Worm (Caenorhabditis elegans) whole organism, young adult: Measurements from ENCODE around the gene F13A2.9.

ENCODE experiments used
- Y67H2A.10 ChIP-seq: fragments of 200-800 bp; sonication (Bioruptor generic); conservative IDR thresholded peaks from 2 replicates; pipeline ENCODE4 v1.3.6; 2022; ENCODE audit warnings: missing genetic modification reagents, missing genetic modification characterization, missing compliant biosample characterization
- egl-18 ChIP-seq: fragments of 200-800 bp; sonication (Bioruptor generic); IDR thresholded peaks from 2 replicates; pipeline ENCODE4 v1.3.6; 2022; ENCODE audit warnings: missing genetic modification reagents, missing genetic modification characterization, missing compliant biosample characterization
- hlh-26 ChIP-seq: fragments of 200-800 bp; sonication (Bioruptor generic); conservative IDR thresholded peaks from 2 replicates; pipeline ENCODE4 v1.3.6; 2022; ENCODE audit warnings: missing genetic modification reagents, missing genetic modification characterization, missing compliant biosample characterization
- mes-4 ChIP-seq: sonication (generic microtip); optimal IDR thresholded peaks from 2 replicates; lab custom pipeline; 2016; ENCODE audit warnings: missing genotype, missing genetic modification characterization, missing compliant biosample characterization
- snpc-1.1 ChIP-seq: sonication (generic microtip); optimal IDR thresholded peaks from 2 replicates; lab custom pipeline; 2017; ENCODE audit warnings: missing genetic modification characterization, mild to moderate bottlenecking, missing compliant biosample characterization, antibody characterized with exemption, moderate library complexity, missing genotype, missing genetic modification reagents; ENCODE audit not compliant: insufficient read depth
- snpc-4 ChIP-seq, 5 experiments: fragments of 150-350 bp in 1 of 5; sonication (generic microtip) in 4 of 5; optimal IDR thresholded peaks; 2 replicates each; lab custom pipeline; 2014 to 2018; ENCODE audit warnings: missing genetic modification characterization in 5 of 5, missing biosample characterization in 3 of 5, antibody characterized with exemption in 2 of 5, mild to moderate bottlenecking in 2 of 5, missing compliant biosample characterization in 2 of 5, missing genotype in 2 of 5, moderate library complexity in 2 of 5, missing genetic modification reagents in 1 of 5

DNA sequence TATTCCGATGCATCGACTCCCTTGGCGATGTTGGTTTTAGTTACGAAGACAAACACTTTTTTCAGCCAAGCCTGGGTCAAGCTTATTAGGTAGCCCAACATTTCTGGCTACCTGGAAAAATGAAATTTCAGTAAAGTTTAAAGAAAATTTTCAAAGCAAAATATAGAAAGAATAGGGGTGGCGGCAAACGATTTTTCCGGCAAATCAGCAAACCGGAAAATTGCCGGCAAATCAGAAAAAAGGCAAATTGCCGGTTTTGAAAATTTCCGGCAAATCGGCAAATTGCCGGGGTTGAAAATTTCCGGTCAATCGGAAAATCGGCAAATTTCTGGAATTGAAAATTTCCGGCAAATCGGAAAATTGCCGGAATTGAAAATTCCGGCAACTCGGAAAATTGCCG lies 9.7 kb downstream of the F13A2.9 start, which contains the start of gene F32D1.8:
- TF ChIP-seq egl-18 (GFP tag; lab: Robert Waterston, UW) (no peak), Y67H2A.10 (no peak), snpc-4 (GFP tag; optimal IDR thresholded peaks at IDR 0.05; lab: Kevin White, UChicago) (no peak), snpc-4 (tag; optimal IDR thresholded peaks at IDR 0.05; lab: Kevin White, UChicago) (no peak), snpc-1.1 (tag; lab: Kevin White, UChicago) (no peak), mes-4 (tag; lab: Kevin White, UChicago) (no peak), hlh-26 (no peak)
